Fruit fly (Drosophila melanogaster): Measurements from ENCODE around the gene Mulk.

dm6 chr2L:10276846-10277245 is 7.0 kb downstream of the Mulk start:
- TF ChIP-seq CG32772 (GFP tag; IDR thresholded peaks at IDR 0.05) (no peak), Dll (GFP tag; IDR thresholded peaks at IDR 0.05; ENCODE audit: partially characterized antibody) (no peak), H15 (GFP tag; IDR thresholded peaks at IDR 0.05) (no peak), hb (GFP tag; IDR thresholded peaks at IDR 0.05; ENCODE audit: partially characterized antibody) (no peak), CG30020 (tag; optimal IDR thresholded peaks at IDR 0.05) (no peak), Fer2 (tag; optimal IDR thresholded peaks at IDR 0.05) (no peak), sd (tag; optimal IDR thresholded peaks at IDR 0.05) (no peak), CG6765 (GFP tag; optimal IDR thresholded peaks at IDR 0.05) (no peak), dati (GFP tag; IDR thresholded peaks at IDR 0.05) (0 out of 2 replicates have a peak, but pooled peaks have one; percentile 8), pros (GFP tag; optimal IDR thresholded peaks at IDR 0.05) (no peak)

Data from whole organism, embryonic.